Worm (Caenorhabditis elegans): Measurements from ENCODE around the gene jud-4.

Gene jud-4

ce11 chrX:15310330-15310776, 26.4 kb downstream of the jud-4 start:
- TF ChIP-seq T22C8.4 (GFP tag; IDR thresholded peaks at IDR 0.05) (no peak), tab-1 (GFP tag; IDR thresholded peaks at IDR 0.05) (peak; percentile 59; the same call in 1 of the 2 replicates), ztf-23 (GFP tag; IDR thresholded peaks at IDR 0.05) (no peak)

DNA sequence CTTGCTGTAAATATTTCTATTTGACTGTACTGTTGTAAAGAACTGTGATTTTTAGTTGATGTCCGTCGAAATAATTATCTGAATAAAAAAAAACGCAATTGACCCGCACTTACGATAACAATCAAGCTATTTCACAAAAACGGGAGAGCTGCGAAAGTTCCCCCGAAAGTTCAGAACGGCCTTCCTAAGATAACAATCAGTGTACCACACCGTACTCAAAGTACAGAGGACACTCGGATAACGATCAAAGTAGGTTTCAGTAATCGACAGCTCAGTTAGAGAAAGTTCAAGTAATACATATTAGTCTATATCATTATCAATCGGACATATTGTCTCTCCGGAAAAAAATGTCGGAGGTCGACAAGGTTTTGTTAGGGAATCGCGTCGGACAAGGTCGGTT, 27.1 kb downstream of the jud-4 start:
- TF ChIP-seq ref-1 (GFP tag; conservative IDR thresholded peaks at IDR 0.05) (no peak), cog-1 (tag; optimal IDR thresholded peaks at IDR 0.05) (no peak)

DNA sequence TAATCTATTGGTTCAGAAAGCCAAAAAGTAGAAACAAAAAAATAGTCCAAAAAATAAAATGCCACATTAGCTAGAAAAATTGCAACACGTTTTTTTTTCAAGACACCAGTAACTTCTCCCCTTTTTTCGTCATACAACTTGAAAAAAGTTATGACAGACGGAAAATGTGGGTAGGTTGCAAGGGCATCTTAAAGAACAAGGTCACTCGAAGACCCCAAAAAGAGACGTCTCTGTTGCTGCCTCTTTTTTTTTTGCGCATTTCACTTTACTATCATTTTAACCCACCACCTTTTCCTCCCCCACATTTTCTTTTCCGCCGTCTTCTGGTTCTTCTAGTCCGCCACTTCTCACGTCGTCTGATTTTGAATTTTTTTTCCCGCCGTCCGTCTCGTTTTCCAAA, 28.2 kb downstream of the jud-4 start:
- TF ChIP-seq ztf-29 (GFP tag; IDR thresholded peaks at IDR 0.05), result no peak

DNA sequence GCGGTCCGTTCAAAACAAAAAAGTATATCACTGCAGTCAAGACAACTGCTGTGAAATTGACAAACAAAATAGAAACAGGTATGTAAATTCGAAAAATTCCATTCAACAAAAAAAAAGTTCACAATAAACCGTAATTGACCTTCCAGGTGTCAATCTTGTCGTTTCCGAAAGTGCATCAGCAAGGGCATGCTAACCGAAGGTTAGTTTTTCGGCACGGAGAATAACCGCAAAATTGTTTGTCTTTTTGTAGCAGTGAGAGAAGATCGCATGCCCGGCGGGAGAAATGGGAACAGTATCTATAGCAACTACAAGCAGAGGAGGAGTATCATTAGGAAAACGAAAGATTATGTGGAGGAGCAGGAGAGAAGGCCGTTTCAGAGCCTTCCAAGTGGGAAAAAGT, 28.8 kb downstream of the jud-4 start:
- no peak for TF ChIP-seq ref-1 (GFP tag; conservative IDR thresholded peaks at IDR 0.05)
- no peak for TF ChIP-seq ztf-23 (GFP tag; IDR thresholded peaks at IDR 0.05)
- TF ChIP-seq cog-1 (tag; optimal IDR thresholded peaks at IDR 0.05), result no peak
- TF ChIP-seq ztf-29 (GFP tag; IDR thresholded peaks at IDR 0.05), result no peak
- no peak for TF ChIP-seq klf-2 (GFP tag; conservative IDR thresholded peaks at IDR 0.05)
- TF ChIP-seq tab-1 (GFP tag; IDR thresholded peaks at IDR 0.05), result no peak
- TF ChIP-seq flt-1 (GFP tag; IDR thresholded peaks at IDR 0.05), result no peak
- no peak for TF ChIP-seq med-1 (GFP tag; optimal IDR thresholded peaks at IDR 0.05; ENCODE audit: insufficient read depth)
- TF ChIP-seq T22C8.4 (GFP tag; IDR thresholded peaks at IDR 0.05), result no peak

DNA sequence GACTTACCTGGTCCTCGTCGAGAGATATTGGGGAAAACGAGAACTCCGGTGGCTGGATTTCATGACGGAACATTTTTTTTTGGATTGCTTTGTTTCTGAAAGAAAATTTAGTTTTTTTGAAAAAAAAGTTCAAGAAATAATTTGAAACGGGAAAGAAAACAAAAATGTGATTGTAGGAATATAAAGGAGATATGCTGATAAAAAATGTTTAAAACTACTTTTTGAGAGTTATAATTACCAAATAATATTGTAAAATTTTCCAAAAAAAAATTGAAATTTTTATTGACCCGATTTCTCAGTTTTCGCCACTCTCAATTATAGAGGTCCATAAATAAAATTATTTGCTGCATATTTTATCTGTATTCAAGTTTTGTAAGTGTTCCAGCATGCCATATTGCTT, 33.2 kb downstream of the jud-4 start, which contains the start of gene glb-28:
Gene glb-28, minus strand, starts transcription at position 101 of the 400 bp plus-strand sequence.
- TF ChIP-seq ztf-29 (GFP tag; IDR thresholded peaks at IDR 0.05), result no peak
- TF ChIP-seq T22C8.4 (GFP tag; IDR thresholded peaks at IDR 0.05), result no peak
- TF ChIP-seq ref-1 (GFP tag; conservative IDR thresholded peaks at IDR 0.05), result no peak
- no peak for TF ChIP-seq tab-1 (GFP tag; IDR thresholded peaks at IDR 0.05)
- no peak for TF ChIP-seq klf-2 (GFP tag; conservative IDR thresholded peaks at IDR 0.05)
- TF ChIP-seq flt-1 (GFP tag; IDR thresholded peaks at IDR 0.05), result no peak
- TF ChIP-seq cog-1 (tag; optimal IDR thresholded peaks at IDR 0.05), result no peak
- TF ChIP-seq ztf-23 (GFP tag; IDR thresholded peaks at IDR 0.05), result no peak
- no peak for TF ChIP-seq med-1 (GFP tag; optimal IDR thresholded peaks at IDR 0.05; ENCODE audit: insufficient read depth)

- TF ChIP-seq flt-1 (GFP tag; IDR thresholded peaks at IDR 0.05) (no peak), T22C8.4 (GFP tag; IDR thresholded peaks at IDR 0.05) (no peak), klf-2 (GFP tag; conservative IDR thresholded peaks at IDR 0.05) (no peak)
Observed at ce11 chrX:15321217-15321616, 37.3 kb downstream of the jud-4 start.

DNA sequence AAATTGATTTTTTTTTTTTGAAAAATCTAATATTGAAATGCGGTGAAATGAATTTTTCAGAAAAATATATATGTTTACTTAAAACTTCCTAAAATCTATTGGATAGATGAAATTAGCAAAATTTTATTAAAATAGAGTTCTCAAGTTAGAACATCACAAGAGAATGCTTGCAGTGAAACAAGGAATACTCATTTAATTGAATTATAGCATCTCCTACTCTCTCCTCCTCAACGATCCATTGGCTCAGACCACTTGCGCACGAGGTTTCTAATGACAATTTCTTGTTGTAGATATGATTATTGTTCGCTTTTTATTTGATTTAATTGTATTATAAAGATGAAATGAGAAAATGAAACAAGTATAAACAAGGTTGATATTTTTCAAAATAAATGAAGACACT, 37.9 kb downstream of the jud-4 start:
- TF ChIP-seq klf-2 (GFP tag; conservative IDR thresholded peaks at IDR 0.05) (no peak), med-1 (GFP tag; optimal IDR thresholded peaks at IDR 0.05; ENCODE audit: insufficient read depth) (no peak), ref-1 (GFP tag; conservative IDR thresholded peaks at IDR 0.05) (no peak), flt-1 (GFP tag; IDR thresholded peaks at IDR 0.05) (no peak), ztf-23 (GFP tag; IDR thresholded peaks at IDR 0.05) (no peak), tab-1 (GFP tag; IDR thresholded peaks at IDR 0.05) (no peak), ztf-29 (GFP tag; IDR thresholded peaks at IDR 0.05) (no peak), cog-1 (tag; optimal IDR thresholded peaks at IDR 0.05) (no peak)

ce11 chrX:15325709-15326108, 41.8 kb downstream of the jud-4 start, which contains the start of gene Y15E3A.3:
Gene Y15E3A.3, minus strand, starts transcription at chrX:15325809.
- TF ChIP-seq med-1 (GFP tag; optimal IDR thresholded peaks at IDR 0.05; ENCODE audit: insufficient read depth) (no peak), klf-2 (GFP tag; conservative IDR thresholded peaks at IDR 0.05) (no peak), ztf-23 (GFP tag; IDR thresholded peaks at IDR 0.05) (no peak), tab-1 (GFP tag; IDR thresholded peaks at IDR 0.05) (no peak), flt-1 (GFP tag; IDR thresholded peaks at IDR 0.05) (no peak), ref-1 (GFP tag; conservative IDR thresholded peaks at IDR 0.05) (no peak), ztf-29 (GFP tag; IDR thresholded peaks at IDR 0.05) (no peak), T22C8.4 (GFP tag; IDR thresholded peaks at IDR 0.05) (no peak)

DNA sequence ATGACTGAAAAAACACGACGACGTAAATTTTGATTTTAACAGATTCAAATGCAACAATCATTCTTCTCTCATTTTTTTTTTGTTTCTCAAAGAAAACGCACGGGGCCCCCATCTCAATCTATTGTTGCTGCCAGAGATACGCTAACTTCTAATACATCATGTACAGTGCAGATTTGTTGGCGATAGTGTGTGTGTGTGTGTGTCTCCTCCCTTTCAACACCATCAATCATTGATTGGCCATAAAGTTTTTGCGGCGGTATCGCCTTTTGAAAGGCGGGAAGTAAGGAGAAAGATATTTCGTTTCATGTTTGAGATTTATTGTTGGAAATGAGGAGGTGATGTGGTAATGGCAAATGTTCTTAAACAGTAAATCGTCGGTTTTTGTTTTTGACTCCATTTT, 43.3 kb downstream of the jud-4 start:
- TF ChIP-seq ref-1 (GFP tag; conservative IDR thresholded peaks at IDR 0.05) (no peak), ztf-29 (GFP tag; IDR thresholded peaks at IDR 0.05) (no peak), tab-1 (GFP tag; IDR thresholded peaks at IDR 0.05) (no peak), cog-1 (tag; optimal IDR thresholded peaks at IDR 0.05) (no peak), T22C8.4 (GFP tag; IDR thresholded peaks at IDR 0.05) (no peak), ztf-23 (GFP tag; IDR thresholded peaks at IDR 0.05) (no peak), flt-1 (GFP tag; IDR thresholded peaks at IDR 0.05) (no peak), klf-2 (GFP tag; conservative IDR thresholded peaks at IDR 0.05) (no peak), med-1 (GFP tag; optimal IDR thresholded peaks at IDR 0.05; ENCODE audit: insufficient read depth) (no peak)

DNA sequence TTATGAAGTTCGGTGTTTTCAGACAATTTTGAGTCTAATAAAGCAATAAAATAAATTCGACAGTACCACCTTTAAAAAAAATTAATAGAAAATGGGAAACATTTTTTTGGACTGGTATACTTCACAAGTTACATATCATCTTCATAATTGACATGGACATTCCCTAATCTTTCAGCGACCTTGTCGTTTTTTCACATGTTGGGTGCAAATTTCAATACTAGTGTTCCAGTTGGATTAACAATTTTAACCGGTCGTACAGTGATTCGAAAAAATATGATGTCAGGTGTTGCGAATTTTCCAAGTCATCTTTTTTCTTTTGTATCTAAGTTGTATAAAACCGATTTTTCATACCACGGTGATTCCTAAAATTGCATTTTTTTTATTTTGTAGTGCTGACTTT, 44.4 kb downstream of the jud-4 start:
- TF ChIP-seq klf-2 (GFP tag; conservative IDR thresholded peaks at IDR 0.05) (no peak), ztf-23 (GFP tag; IDR thresholded peaks at IDR 0.05) (no peak), tab-1 (GFP tag; IDR thresholded peaks at IDR 0.05) (no peak), T22C8.4 (GFP tag; IDR thresholded peaks at IDR 0.05) (no peak), cog-1 (tag; optimal IDR thresholded peaks at IDR 0.05) (no peak), ztf-29 (GFP tag; IDR thresholded peaks at IDR 0.05) (no peak), ref-1 (GFP tag; conservative IDR thresholded peaks at IDR 0.05) (no peak), med-1 (GFP tag; optimal IDR thresholded peaks at IDR 0.05; ENCODE audit: insufficient read depth) (no peak), flt-1 (GFP tag; IDR thresholded peaks at IDR 0.05) (no peak)

ce11 chrX:15330664-15331063, 46.7 kb downstream of the jud-4 start, which contains the start of gene Y15E3A.4:
Gene Y15E3A.4, plus strand, starts transcription at chrX:15330964.
- TF ChIP-seq ztf-29 (GFP tag; IDR thresholded peaks at IDR 0.05) (no peak), T22C8.4 (GFP tag; IDR thresholded peaks at IDR 0.05) (no peak), ref-1 (GFP tag; conservative IDR thresholded peaks at IDR 0.05) (no peak), med-1 (GFP tag; optimal IDR thresholded peaks at IDR 0.05; ENCODE audit: insufficient read depth) (no peak), flt-1 (GFP tag; IDR thresholded peaks at IDR 0.05) (no peak), tab-1 (GFP tag; IDR thresholded peaks at IDR 0.05) (no peak), ztf-23 (GFP tag; IDR thresholded peaks at IDR 0.05) (no peak), klf-2 (GFP tag; conservative IDR thresholded peaks at IDR 0.05) (no peak), cog-1 (tag; optimal IDR thresholded peaks at IDR 0.05) (no peak)
